Worm (Caenorhabditis elegans): ENCODE results near the gene pqn-29.

The pqn-29 gene

ce11 chrIII:4595771-4596227 lies 50.3 kb downstream of the pqn-29 start, which contains the start of gene asb-1:
Gene asb-1, minus strand, starts transcription at chrIII:4595821.
- TF ChIP-seq ZK546.5 (tag; optimal IDR thresholded peaks at IDR 0.05) (no peak), crh-2 (tag; optimal IDR thresholded peaks at IDR 0.05) (no peak), snpc-4 (tag; optimal IDR thresholded peaks at IDR 0.05) (no peak), C34F6.9 (tag; optimal IDR thresholded peaks at IDR 0.05) (no peak), sma-9 (GFP tag; optimal IDR thresholded peaks at IDR 0.05) (no peak), sma-9 (tag; optimal IDR thresholded peaks at IDR 0.05) (no peak), elt-3 (tag; optimal IDR thresholded peaks at IDR 0.05) (no peak), R02D3.7 (tag; optimal IDR thresholded peaks at IDR 0.05) (no peak), nhr-21 (tag; optimal IDR thresholded peaks at IDR 0.05) (no peak), mab-5 (tag; optimal IDR thresholded peaks at IDR 0.05) (no peak), mdl-1 (tag; optimal IDR thresholded peaks at IDR 0.05) (no peak), unc-39 (tag; optimal IDR thresholded peaks at IDR 0.05) (no peak), ztf-11 (tag; optimal IDR thresholded peaks at IDR 0.05) (no peak), unc-62 (GFP tag; optimal IDR thresholded peaks at IDR 0.05) (no peak), blmp-1 (tag; optimal IDR thresholded peaks at IDR 0.05; ENCODE audit: insufficient read depth) (no peak), sma-3 (GFP tag; optimal IDR thresholded peaks at IDR 0.05) (no peak)

ce11 chrIII:4594762-4595523 lies 51.2 kb downstream of the pqn-29 start:
- TF ChIP-seq nhr-129 (tag; optimal IDR thresholded peaks at IDR 0.05) (no peak), aly-2 (tag; optimal IDR thresholded peaks at IDR 0.05) (no peak), unc-62 (GFP tag; optimal IDR thresholded peaks at IDR 0.05) (no peak), nhr-21 (tag; optimal IDR thresholded peaks at IDR 0.05) (no peak), ceh-82 (tag; optimal IDR thresholded peaks at IDR 0.05) (no peak), snpc-4 (tag; optimal IDR thresholded peaks at IDR 0.05) (no peak), nhr-11 (tag; optimal IDR thresholded peaks at IDR 0.05) (no peak), ztf-1 (GFP tag; conservative IDR thresholded peaks at IDR 0.05) (no peak), lsy-2 (tag; optimal IDR thresholded peaks at IDR 0.05) (no peak)

ce11 chrIII:4594324-4594723 lies 51.8 kb downstream of the pqn-29 start, which contains the start of gene apc-11:
Gene apc-11, minus strand, starts transcription at chrIII:4594424.
- no peak for TF ChIP-seq nhr-10 (tag; optimal IDR thresholded peaks at IDR 0.05)
- no peak for TF ChIP-seq mab-5 (tag; optimal IDR thresholded peaks at IDR 0.05)
- TF ChIP-seq sma-9 (GFP tag; optimal IDR thresholded peaks at IDR 0.05) = no peak
- TF ChIP-seq sma-9 (tag; optimal IDR thresholded peaks at IDR 0.05) = no peak
- TF ChIP-seq C34F6.9 (tag; optimal IDR thresholded peaks at IDR 0.05) = no peak
- no peak for TF ChIP-seq elt-3 (tag; optimal IDR thresholded peaks at IDR 0.05)
- no peak for TF ChIP-seq fos-1 (tag; optimal IDR thresholded peaks at IDR 0.05)
- no peak for TF ChIP-seq nhr-129 (tag; optimal IDR thresholded peaks at IDR 0.05)
- TF ChIP-seq ztf-11 (tag; optimal IDR thresholded peaks at IDR 0.05) = no peak
- TF ChIP-seq aly-2 (tag; optimal IDR thresholded peaks at IDR 0.05) = no peak
- no peak for TF ChIP-seq gmeb-1 (tag; optimal IDR thresholded peaks at IDR 0.05)
- no peak for TF ChIP-seq ztf-1 (GFP tag; conservative IDR thresholded peaks at IDR 0.05)
- no peak for TF ChIP-seq sem-4 (tag; optimal IDR thresholded peaks at IDR 0.05)
